Worm (Caenorhabditis elegans): ENCODE results near the gene pgm-3.

ce11 chrIV:8729636-8730035 lies 4.1 kb downstream of the pgm-3 start:
- TF ChIP-seq cog-1 (tag; optimal IDR thresholded peaks at IDR 0.05) (no peak), ztf-23 (GFP tag; IDR thresholded peaks at IDR 0.05) (no peak), klf-2 (GFP tag; conservative IDR thresholded peaks at IDR 0.05) (no peak)
